Fruit fly (Drosophila melanogaster): Measurements from ENCODE around the gene ScsbetaG.

ScsbetaG gene

DNA sequence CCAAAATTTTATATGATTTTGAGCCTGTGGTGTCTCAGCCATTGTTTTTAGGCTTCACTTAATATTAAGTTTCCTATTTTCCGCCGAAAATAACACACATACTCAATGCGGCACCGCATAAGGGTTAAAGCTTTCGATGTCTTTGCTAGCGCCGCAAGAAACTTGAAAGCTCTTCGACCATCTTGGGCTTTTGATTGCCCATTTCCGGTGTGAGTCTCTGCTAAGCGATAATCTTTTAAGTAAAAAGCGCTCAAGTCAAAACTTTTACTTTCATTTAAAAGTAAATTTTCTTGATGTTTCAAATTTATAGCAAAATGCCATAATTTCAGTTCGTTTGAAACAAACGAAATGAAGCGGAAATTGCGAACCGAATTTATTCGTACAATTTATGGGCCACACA is 51.5 kb downstream of the ScsbetaG start (continued):
- peak; percentile 75 for TF ChIP-seq CG2678 (tag; optimal IDR thresholded peaks at IDR 0.05)
- peak; percentile 83 for TF ChIP-seq CG5953 (GFP tag; IDR thresholded peaks at IDR 0.05)
- 0 out of 3 replicates have a peak, but pooled peaks have one; percentile 8 for TF ChIP-seq CG14860 (GFP tag; IDR thresholded peaks at IDR 0.05; ENCODE audit: partially characterized antibody)
- peak; percentile 57 for TF ChIP-seq ara (GFP tag; IDR thresholded peaks at IDR 0.05)
- peak; percentile 50; the same call in 1 of the 3 replicates for TF ChIP-seq CG3726 (GFP tag; IDR thresholded peaks at IDR 0.05)
- TF ChIP-seq az2 (GFP tag; optimal IDR thresholded peaks at IDR 0.05): peak; percentile 76
- TF ChIP-seq CG2129 (GFP tag; IDR thresholded peaks at IDR 0.05; ENCODE audit: partially characterized antibody): no peak
- peak; percentile 87 for TF ChIP-seq CG10654 (GFP tag; optimal IDR thresholded peaks at IDR 0.05)
- peak; percentile 71 for TF ChIP-seq gem (tag; optimal IDR thresholded peaks at IDR 0.05)
- no peak for TF ChIP-seq CG14710 (tag; optimal IDR thresholded peaks at IDR 0.05)
- peak; percentile 82 for TF ChIP-seq CG1529 (GFP tag; optimal IDR thresholded peaks at IDR 0.05)
- peak; percentile 87 for TF ChIP-seq Rx (GFP tag; IDR thresholded peaks at IDR 0.05)
- TF ChIP-seq Nf-YB (GFP tag; optimal IDR thresholded peaks at IDR 0.05): peak; percentile 69
- TF ChIP-seq zen2 (GFP tag; IDR thresholded peaks at IDR 0.05; ENCODE audit: partially characterized antibody): no peak
- no peak for TF ChIP-seq D19A (tag; optimal IDR thresholded peaks at IDR 0.05)
- TF ChIP-seq H15 (GFP tag; IDR thresholded peaks at IDR 0.05): peak; percentile 89
- TF ChIP-seq CG12071 (GFP tag; optimal IDR thresholded peaks at IDR 0.05): peak; percentile 93
- peak; percentile 65; the same call in 1 of the 3 replicates for TF ChIP-seq row (GFP tag; IDR thresholded peaks at IDR 0.05)
- peak; percentile 76 for TF ChIP-seq zfh2 (GFP tag; optimal IDR thresholded peaks at IDR 0.05)
- peak; percentile 76 for TF ChIP-seq Six4 (GFP tag; optimal IDR thresholded peaks at IDR 0.05)
- TF ChIP-seq Atf3 (GFP tag; optimal IDR thresholded peaks at IDR 0.05): peak; percentile 69
- peak; percentile 89 for TF ChIP-seq CHES-1-like (GFP tag; optimal IDR thresholded peaks at IDR 0.05)
- TF ChIP-seq ewg (GFP tag; optimal IDR thresholded peaks at IDR 0.05): peak; percentile 75
- peak; percentile 81 for TF ChIP-seq NC2α (GFP tag; optimal IDR thresholded peaks at IDR 0.05)
- peak; percentile 75; the same call in 2 of the 3 replicates for TF ChIP-seq CG14050 (GFP tag; IDR thresholded peaks at IDR 0.05)
- no peak for TF ChIP-seq CkIIα-i1 (GFP tag; IDR thresholded peaks at IDR 0.05)
- TF ChIP-seq Hmx (GFP tag; optimal IDR thresholded peaks at IDR 0.05): peak; percentile 37
- peak; percentile 93 for TF ChIP-seq Rfx (GFP tag; IDR thresholded peaks at IDR 0.05)
- peak; percentile 84 for TF ChIP-seq CG1024 (GFP tag; IDR thresholded peaks at IDR 0.05)
- peak; percentile 82 for TF ChIP-seq CG3847 (GFP tag; IDR thresholded peaks at IDR 0.05)
- TF ChIP-seq Sry-β (GFP tag; optimal IDR thresholded peaks at IDR 0.05): peak; percentile 47
- peak; percentile 87 for TF ChIP-seq pb (GFP tag; optimal IDR thresholded peaks at IDR 0.05)
- TF ChIP-seq bowl (GFP tag; IDR thresholded peaks at IDR 0.05): peak; percentile 64
- TF ChIP-seq unpg (GFP tag; optimal IDR thresholded peaks at IDR 0.05): peak; percentile 91
- TF ChIP-seq ATbp (GFP tag; optimal IDR thresholded peaks at IDR 0.05): peak; percentile 92
- peak; percentile 54; the same call in 1 of the 2 replicates for TF ChIP-seq dati (GFP tag; IDR thresholded peaks at IDR 0.05)
- TF ChIP-seq Doc3 (GFP tag; IDR thresholded peaks at IDR 0.05; ENCODE audit: partially characterized antibody): no peak
- peak; percentile 93 for TF ChIP-seq CG15514 (GFP tag; optimal IDR thresholded peaks at IDR 0.05)
- no peak for TF ChIP-seq gcm (GFP tag; optimal IDR thresholded peaks at IDR 0.05)
- peak; percentile 90 for TF ChIP-seq CrebB (tag; optimal IDR thresholded peaks at IDR 0.05)
- TF ChIP-seq CG11504 (tag; optimal IDR thresholded peaks at IDR 0.05): peak; percentile 81
- peak; percentile 89 for TF ChIP-seq CG1233 (GFP tag; optimal IDR thresholded peaks at IDR 0.05)
- TF ChIP-seq sna (GFP tag; IDR thresholded peaks at IDR 0.05; ENCODE audit: partially characterized antibody): no peak; the same call in 1 of the 2 replicates
- TF ChIP-seq aop (GFP tag; IDR thresholded peaks at IDR 0.05): peak; percentile 60
- peak; percentile 84 for TF ChIP-seq CG3407 (GFP tag; optimal IDR thresholded peaks at IDR 0.05)
- TF ChIP-seq CG10979 (tag; optimal IDR thresholded peaks at IDR 0.05): no peak
- TF ChIP-seq shn (GFP tag; optimal IDR thresholded peaks at IDR 0.05): peak; percentile 87
- TF ChIP-seq Asciz (GFP tag; optimal IDR thresholded peaks at IDR 0.05): peak; percentile 86
- TF ChIP-seq Meics (GFP tag; optimal IDR thresholded peaks at IDR 0.05): peak; percentile 94
- no peak for TF ChIP-seq Elba2 (GFP tag; optimal IDR thresholded peaks at IDR 0.05)

All from whole organism, embryonic.